Worm (Caenorhabditis elegans): ENCODE measurements around the gene W01D2.3.

W01D2.3 gene

ce11 chrII:14757711-14758110 is 46.4 kb downstream of the W01D2.3 start, which contains the start of gene Y54E2A.5:
TSS of gene Y54E2A.5 (minus strand) at chrII:14757811.
- TF ChIP-seq lin-39 (tag; optimal IDR thresholded peaks at IDR 0.05) (no peak), nhr-237 (tag; optimal IDR thresholded peaks at IDR 0.05) (no peak), lin-15B (tag; optimal IDR thresholded peaks at IDR 0.05) (no peak), hmg-11 (tag; optimal IDR thresholded peaks at IDR 0.05) (no peak), pha-4 (tag; optimal IDR thresholded peaks at IDR 0.05) (no peak), lsy-12 (tag; optimal IDR thresholded peaks at IDR 0.05) (no peak), pqm-1 (tag; optimal IDR thresholded peaks at IDR 0.05) (no peak), nhr-77 (tag; optimal IDR thresholded peaks at IDR 0.05) (no peak), snpc-4 (tag; optimal IDR thresholded peaks at IDR 0.05) (no peak), ceh-82 (tag; optimal IDR thresholded peaks at IDR 0.05) (no peak), nhr-76 (tag; optimal IDR thresholded peaks at IDR 0.05) (no peak), nhr-25 (tag; optimal IDR thresholded peaks at IDR 0.05) (no peak), unc-62 (GFP tag; optimal IDR thresholded peaks at IDR 0.05) (no peak)

ce11 chrII:14753858-14754750 is 50.0 kb downstream of the W01D2.3 start, which contains the start of the genes tac-1 and Y54E2A.4:
TSS of gene tac-1 (minus strand) at chrII:14753877.
TSS of gene Y54E2A.4 (plus strand) at chrII:14754622.
- TF ChIP-seq lin-15B (tag; optimal IDR thresholded peaks at IDR 0.05) (peak; percentile 12), snpc-4 (tag; optimal IDR thresholded peaks at IDR 0.05) (no peak), pha-4 (tag; optimal IDR thresholded peaks at IDR 0.05) (peak; percentile 36)

- TF ChIP-seq hmg-11 (tag; optimal IDR thresholded peaks at IDR 0.05) (no peak), elt-3 (tag; optimal IDR thresholded peaks at IDR 0.05) (no peak), ztf-4 (tag; optimal IDR thresholded peaks at IDR 0.05) (no peak), nhr-28 (tag; optimal IDR thresholded peaks at IDR 0.05) (no peak), ama-1 (optimal IDR thresholded peaks at IDR 0.05) (no peak), sea-2 (GFP tag; optimal IDR thresholded peaks at IDR 0.05) (no peak), nhr-237 (tag; optimal IDR thresholded peaks at IDR 0.05) (no peak), snpc-4 (tag; optimal IDR thresholded peaks at IDR 0.05) (no peak), egl-5 (tag; optimal IDR thresholded peaks at IDR 0.05) (no peak), fos-1 (tag; optimal IDR thresholded peaks at IDR 0.05) (no peak), nhr-25 (tag; optimal IDR thresholded peaks at IDR 0.05) (no peak), nhr-76 (tag; optimal IDR thresholded peaks at IDR 0.05) (no peak), nfya-1 (tag; optimal IDR thresholded peaks at IDR 0.05; ENCODE audit: insufficient read depth) (no peak), ZK546.5 (tag; optimal IDR thresholded peaks at IDR 0.05) (no peak)
Measured at ce11 chrII:14753246-14753645, 50.9 kb downstream of the W01D2.3 start.

ce11 chrII:14752187-14752959 is 51.7 kb downstream of the W01D2.3 start, which contains the start of gene smg-9:
TSS of gene smg-9 (minus strand) at chrII:14752849.
- TF ChIP-seq fkh-10 (GFP tag; optimal IDR thresholded peaks at IDR 0.05), result no peak
- TF ChIP-seq ama-1 (optimal IDR thresholded peaks at IDR 0.05), result no peak
- no peak for TF ChIP-seq lsy-12 (tag; optimal IDR thresholded peaks at IDR 0.05)
- no peak for TF ChIP-seq unc-39 (tag; optimal IDR thresholded peaks at IDR 0.05)
- no peak for TF ChIP-seq pqm-1 (tag; optimal IDR thresholded peaks at IDR 0.05)
- TF ChIP-seq egl-27 (tag; optimal IDR thresholded peaks at IDR 0.05), result no peak
- no peak for TF ChIP-seq nfya-1 (tag; optimal IDR thresholded peaks at IDR 0.05; ENCODE audit: insufficient read depth)
- no peak for TF ChIP-seq nhr-28 (tag; optimal IDR thresholded peaks at IDR 0.05)
- no peak for TF ChIP-seq nhr-23 (tag; optimal IDR thresholded peaks at IDR 0.05)
- no peak for TF ChIP-seq nhr-43 (tag; optimal IDR thresholded peaks at IDR 0.05; ENCODE audit: poor library complexity, severe bottlenecking)
- no peak for TF ChIP-seq ZK546.5 (tag; optimal IDR thresholded peaks at IDR 0.05)
- no peak for TF ChIP-seq mdl-1 (tag; optimal IDR thresholded peaks at IDR 0.05)
- no peak for TF ChIP-seq ceh-16 (tag; optimal IDR thresholded peaks at IDR 0.05)
- no peak for TF ChIP-seq fkh-2 (tag; optimal IDR thresholded peaks at IDR 0.05)
- no peak for TF ChIP-seq nhr-12 (tag; optimal IDR thresholded peaks at IDR 0.05)
- no peak for TF ChIP-seq nhr-67 (tag; optimal IDR thresholded peaks at IDR 0.05)
- TF ChIP-seq zag-1 (tag; optimal IDR thresholded peaks at IDR 0.05), result no peak

Measured in whole organism, L3 larva.